Fruit fly (Drosophila melanogaster) whole organism, prepupa: ENCODE data around the gene ome.

Experiments used
- CG11294 ChIP-seq: fragments of 200-800 bp; sonication (Bioruptor generic); IDR thresholded peaks from 2 replicates; pipeline ENCODE4 v1.3.6; 2022; ENCODE audit warnings: missing biosample characterization, missing genetic modification characterization
- CG11902 ChIP-seq: fragments of 200-800 bp; sonication (Bioruptor generic); optimal IDR thresholded peaks from 3 replicates; lab custom pipeline; 2016; ENCODE audit warnings: missing biosample characterization, missing genetic modification characterization
- CG15336 ChIP-seq: fragments of 200-800 bp; sonication (Bioruptor generic); IDR thresholded peaks from 2 replicates; pipeline ENCODE4 v1.3.6; 2022; ENCODE audit warnings: missing biosample characterization, missing genetic modification characterization
- CG3032 ChIP-seq: fragments of 200-800 bp; optimal IDR thresholded peaks from 2 replicates; lab custom pipeline; 2019; ENCODE audit warnings: missing biosample characterization, mild to moderate bottlenecking, missing genetic modification characterization, moderate library complexity
- Hr4 ChIP-seq: fragments of 200-800 bp; sonication (Bioruptor generic); optimal IDR thresholded peaks from 3 replicates; lab custom pipeline; 2016; ENCODE audit warnings: missing biosample characterization, missing genetic modification characterization
- OdsH ChIP-seq: fragments of 200-800 bp; sonication (Bioruptor generic); optimal IDR thresholded peaks from 3 replicates; lab custom pipeline; 2016; ENCODE audit warnings: missing biosample characterization, missing genetic modification characterization
- Smox ChIP-seq: fragments of 200-800 bp; sonication (Bioruptor generic); optimal IDR thresholded peaks from 3 replicates; lab custom pipeline; 2016; ENCODE audit warnings: missing biosample characterization, missing genetic modification characterization
- Sox102F ChIP-seq: fragments of 200-800 bp; sonication (Bioruptor generic); optimal IDR thresholded peaks from 2 replicates; lab custom pipeline; 2016; ENCODE audit warnings: missing biosample characterization, mild to moderate bottlenecking, missing genetic modification characterization
- svp ChIP-seq: fragments of 200-800 bp; sonication (Bioruptor generic); peaks from one replicate; lab custom pipeline; 2016; ENCODE audit warnings: missing biosample characterization, missing genetic modification characterization

dm6 chr3L:14755046-14755643 lies 82.5 kb downstream of the ome start:
- TF ChIP-seq CG3032 (tag; lab: Kevin White, UChicago) (no peak), Sox102F (GFP tag; lab: Kevin White, UChicago) (no peak), CG15336 (GFP tag; lab: Robert Waterston, UW) (0 out of 2 replicates have a peak, but pooled peaks have one; percentile 32), OdsH (GFP tag; lab: Kevin White, UChicago) (no peak), CG11902 (GFP tag; lab: Kevin White, UChicago) (no peak), CG11294 (GFP tag; lab: Robert Waterston, UW) (no peak), Hr4 (GFP tag; lab: Kevin White, UChicago) (no peak), svp (GFP tag; lab: Kevin White, UChicago) (peak; percentile 99), Smox (GFP tag; lab: Kevin White, UChicago) (no peak)
